Fruit fly (Drosophila melanogaster): Measurements from ENCODE around the gene Pisd.

The Pisd gene

DNA sequence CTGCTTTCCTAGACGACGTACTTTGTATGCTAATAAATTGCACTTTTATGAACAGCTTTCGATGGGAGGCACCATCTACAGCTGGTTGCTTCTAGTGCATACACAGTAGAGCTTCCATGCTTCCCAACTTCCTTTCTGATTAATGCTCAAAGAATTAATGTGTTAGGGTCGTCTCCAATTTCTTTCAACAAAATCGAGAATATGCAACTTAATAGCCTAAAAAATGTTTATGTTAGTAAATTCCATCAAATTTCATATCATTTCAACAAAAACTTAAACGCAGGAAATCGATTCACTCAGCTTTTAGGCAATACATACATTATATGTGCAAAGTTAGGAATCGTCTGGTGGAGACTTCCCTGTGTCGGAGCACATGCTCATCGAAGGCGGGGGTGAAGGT, 26.5 kb upstream of the Pisd start:
- TF ChIP-seq tj (GFP tag; optimal IDR thresholded peaks at IDR 0.05) (no peak), CG12768 (GFP tag; optimal IDR thresholded peaks at IDR 0.05) (no peak), Crg-1 (GFP tag; optimal IDR thresholded peaks at IDR 0.05) (no peak), Mnt (GFP tag; optimal IDR thresholded peaks at IDR 0.05) (no peak), cnc (optimal IDR thresholded peaks at IDR 0.05) (no peak), bab1 (GFP tag; optimal IDR thresholded peaks at IDR 0.05) (no peak), CG11617 (GFP tag; optimal IDR thresholded peaks at IDR 0.05) (no peak), Hr96 (GFP tag; optimal IDR thresholded peaks at IDR 0.05) (no peak)

DNA sequence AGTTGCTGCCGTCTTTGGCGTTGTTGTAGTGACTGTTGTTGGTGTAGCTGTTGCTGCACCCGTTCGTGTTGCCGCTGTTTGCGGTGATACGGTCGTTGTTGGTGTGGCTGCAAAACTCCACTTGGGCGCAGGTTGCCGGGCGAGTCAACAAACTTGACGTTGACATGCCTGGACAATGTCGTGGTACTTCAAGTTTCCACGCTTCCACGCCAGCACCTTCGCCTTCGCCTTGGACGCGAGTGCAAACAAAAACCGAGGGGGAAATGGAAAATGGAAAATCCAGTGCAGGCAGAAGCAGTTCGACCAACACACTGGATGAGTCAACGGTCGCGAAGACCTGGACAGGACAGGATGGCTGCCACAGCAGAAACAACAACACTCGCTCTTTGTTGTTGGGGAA, 25.9 kb upstream of the Pisd start:
- TF ChIP-seq Clk (GFP tag; optimal IDR thresholded peaks at IDR 0.05): no peak
- no peak for TF ChIP-seq cic (GFP tag; optimal IDR thresholded peaks at IDR 0.05)
- no peak for TF ChIP-seq CG11617 (GFP tag; optimal IDR thresholded peaks at IDR 0.05)
- TF ChIP-seq tj (GFP tag; optimal IDR thresholded peaks at IDR 0.05): no peak
- peak; percentile 29 for TF ChIP-seq kay (GFP tag; ENCODE audit: borderline replicate concordance)
- TF ChIP-seq CG1620 (GFP tag; optimal IDR thresholded peaks at IDR 0.05): no peak
- TF ChIP-seq CG12768 (GFP tag; optimal IDR thresholded peaks at IDR 0.05): no peak
- TF ChIP-seq CG7101 (tag; optimal IDR thresholded peaks at IDR 0.05): no peak
- TF ChIP-seq CG5204 (GFP tag; optimal IDR thresholded peaks at IDR 0.05): no peak

DNA sequence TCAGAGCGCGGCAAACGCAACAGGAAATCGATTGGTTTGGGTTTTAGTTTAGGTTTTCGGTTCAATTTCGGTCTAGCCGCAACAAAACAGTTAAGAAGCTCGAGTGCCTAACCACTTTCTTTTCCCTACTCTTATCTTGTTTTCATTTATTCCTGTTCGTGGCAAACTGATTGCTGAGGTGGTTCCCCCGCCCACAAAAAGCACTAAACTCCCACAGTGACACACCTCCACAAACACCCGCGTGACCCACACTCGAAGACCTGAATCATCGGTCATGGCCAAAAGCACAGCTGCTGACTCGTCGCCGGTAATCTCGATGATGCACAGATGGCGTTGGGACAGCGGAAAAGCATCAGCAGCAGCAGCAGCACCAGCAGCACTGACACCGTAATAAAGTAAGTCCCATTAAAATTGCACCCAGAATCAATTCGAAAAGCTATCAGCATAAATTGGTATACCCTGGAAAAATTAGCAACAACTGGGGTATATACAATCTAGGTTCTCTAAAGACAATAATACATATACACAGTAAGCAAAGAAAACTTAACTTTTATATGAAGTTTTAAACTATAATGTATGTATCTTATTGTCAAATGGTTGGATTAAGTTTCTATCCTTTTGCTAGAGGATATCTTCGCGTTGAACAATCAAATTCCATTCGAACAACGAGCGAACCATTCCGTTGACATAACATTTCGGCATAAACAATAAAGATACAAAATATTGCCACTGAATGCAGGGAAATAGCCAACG, 24.7 kb upstream of the Pisd start:
- TF ChIP-seq CG7101 (tag; optimal IDR thresholded peaks at IDR 0.05) (no peak), cic (GFP tag; optimal IDR thresholded peaks at IDR 0.05) (no peak), CG5204 (GFP tag; optimal IDR thresholded peaks at IDR 0.05) (no peak)

DNA sequence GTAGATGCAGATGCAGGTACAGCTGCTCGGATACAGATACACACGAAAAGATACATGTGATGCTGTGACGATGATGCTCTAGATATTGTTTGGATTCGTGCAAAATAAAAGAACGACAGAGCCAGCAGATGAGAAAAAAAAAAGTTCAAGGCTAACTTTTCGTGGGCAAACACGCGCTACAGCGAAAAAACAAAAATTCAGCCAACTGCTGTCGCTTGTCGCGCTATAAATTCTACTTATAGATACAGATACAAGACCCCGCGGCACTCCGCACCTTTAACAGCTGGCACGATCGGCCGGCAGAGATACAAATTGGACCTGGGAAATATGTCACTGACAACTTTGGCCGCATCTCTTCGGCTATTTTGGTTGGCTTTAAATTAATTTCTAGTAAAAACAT, 24.1 kb upstream of the Pisd start:
- no peak for TF ChIP-seq cnc (optimal IDR thresholded peaks at IDR 0.05)
- no peak for TF ChIP-seq CG14711 (tag; optimal IDR thresholded peaks at IDR 0.05)
- TF ChIP-seq CG5204 (GFP tag; optimal IDR thresholded peaks at IDR 0.05): no peak
- TF ChIP-seq cic (GFP tag; optimal IDR thresholded peaks at IDR 0.05): no peak
- no peak for TF ChIP-seq pad (GFP tag; optimal IDR thresholded peaks at IDR 0.05)
- peak; percentile 27 for TF ChIP-seq CG11617 (GFP tag; optimal IDR thresholded peaks at IDR 0.05)
- TF ChIP-seq bab1 (GFP tag; optimal IDR thresholded peaks at IDR 0.05): no peak
- TF ChIP-seq CG12768 (GFP tag; optimal IDR thresholded peaks at IDR 0.05): peak; percentile 14
- TF ChIP-seq Crg-1 (GFP tag; optimal IDR thresholded peaks at IDR 0.05): no peak
- peak; percentile 40 for TF ChIP-seq Mnt (GFP tag; optimal IDR thresholded peaks at IDR 0.05)
- no peak for TF ChIP-seq Hr96 (GFP tag; optimal IDR thresholded peaks at IDR 0.05)
- no peak for TF ChIP-seq ovo (GFP tag; optimal IDR thresholded peaks at IDR 0.05)

DNA sequence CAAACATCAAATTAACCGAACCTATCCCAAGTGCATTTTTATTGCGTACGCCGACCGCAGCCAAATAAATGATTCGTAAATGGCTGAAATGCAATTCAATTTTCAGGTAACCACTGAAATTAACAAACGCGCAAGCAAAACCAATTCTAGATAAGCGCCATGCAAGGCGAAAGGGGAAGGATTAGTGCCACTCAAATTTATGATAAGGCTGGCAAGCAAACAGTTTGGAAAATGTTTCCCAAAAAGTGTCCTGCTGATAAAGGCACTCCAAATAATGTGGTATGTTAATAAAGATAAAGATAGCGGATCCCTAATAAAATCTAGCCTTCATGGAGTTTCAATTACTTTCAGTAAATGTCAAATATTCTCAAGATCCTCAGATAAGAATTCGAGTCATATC, 23.4 kb upstream of the Pisd start:
- no peak for TF ChIP-seq CG7045 (GFP tag; optimal IDR thresholded peaks at IDR 0.05)
- no peak for TF ChIP-seq CG11617 (GFP tag; optimal IDR thresholded peaks at IDR 0.05)
- no peak for TF ChIP-seq CG5204 (GFP tag; optimal IDR thresholded peaks at IDR 0.05)
- no peak for TF ChIP-seq cnc (optimal IDR thresholded peaks at IDR 0.05)
- TF ChIP-seq toe (GFP tag; optimal IDR thresholded peaks at IDR 0.05): no peak
- no peak for TF ChIP-seq ovo (GFP tag; optimal IDR thresholded peaks at IDR 0.05)
- TF ChIP-seq Crg-1 (GFP tag; optimal IDR thresholded peaks at IDR 0.05): no peak
- no peak for TF ChIP-seq CG33017 (tag; optimal IDR thresholded peaks at IDR 0.05)
- no peak for TF ChIP-seq kay (GFP tag; ENCODE audit: borderline replicate concordance)
- TF ChIP-seq CG14711 (tag; optimal IDR thresholded peaks at IDR 0.05): no peak
- TF ChIP-seq CG1620 (GFP tag; optimal IDR thresholded peaks at IDR 0.05): no peak

DNA sequence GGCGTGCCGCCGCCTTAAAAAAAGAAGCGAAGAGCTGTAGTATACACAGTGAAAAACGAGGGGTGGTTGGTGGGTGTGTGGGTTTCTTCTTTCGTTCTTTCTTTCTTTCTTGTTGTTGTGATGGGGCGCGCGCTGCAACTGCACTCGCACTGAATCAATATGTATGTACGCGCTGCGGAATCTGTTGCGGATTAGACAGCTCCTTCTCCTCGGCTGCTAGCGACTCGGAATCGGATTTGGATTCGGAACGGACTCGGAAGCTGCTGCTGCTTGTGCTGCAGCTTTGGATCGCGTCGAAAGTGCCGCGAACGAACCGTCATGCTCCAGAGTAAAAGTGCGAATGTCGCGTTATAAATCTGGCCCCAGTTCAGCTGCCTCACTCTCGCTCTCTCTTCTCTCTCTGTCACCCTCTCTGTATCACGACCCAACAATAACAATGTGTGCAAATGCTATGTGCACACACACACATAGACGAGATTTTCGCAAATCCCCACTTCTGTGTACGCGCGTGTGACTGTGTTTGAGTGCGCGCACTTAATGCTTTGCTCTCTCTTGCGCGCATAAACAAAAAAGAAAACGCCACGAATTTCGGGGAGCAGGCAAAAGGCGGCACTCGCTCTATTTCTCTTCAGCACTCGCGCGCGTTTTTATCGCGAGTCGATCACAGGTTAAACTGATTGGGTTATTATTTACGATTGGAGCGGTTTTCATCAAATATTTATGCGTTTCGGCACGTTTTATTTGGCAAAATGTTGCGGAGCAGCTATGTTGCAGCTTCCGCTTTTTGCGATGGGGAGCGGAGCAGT, 19.4 kb upstream of the Pisd start:
- TF ChIP-seq CG33017 (tag; optimal IDR thresholded peaks at IDR 0.05) (peak; percentile 15), cnc (optimal IDR thresholded peaks at IDR 0.05) (no peak), CG1620 (GFP tag; optimal IDR thresholded peaks at IDR 0.05) (peak; percentile 3), Clk (GFP tag; optimal IDR thresholded peaks at IDR 0.05) (no peak), CG7101 (tag; optimal IDR thresholded peaks at IDR 0.05) (peak; percentile 31), CG5204 (GFP tag; optimal IDR thresholded peaks at IDR 0.05) (no peak), CG11617 (GFP tag; optimal IDR thresholded peaks at IDR 0.05) (no peak), pad (GFP tag; optimal IDR thresholded peaks at IDR 0.05) (peak; percentile 57), tj (GFP tag; optimal IDR thresholded peaks at IDR 0.05) (peak; percentile 79), CG12768 (GFP tag; optimal IDR thresholded peaks at IDR 0.05) (peak; percentile 75), cic (GFP tag; optimal IDR thresholded peaks at IDR 0.05) (peak; percentile 56), CG7045 (GFP tag; optimal IDR thresholded peaks at IDR 0.05) (peak; percentile 47), bab1 (GFP tag; optimal IDR thresholded peaks at IDR 0.05) (peak; percentile 20), kay (GFP tag; ENCODE audit: borderline replicate concordance) (no peak), Mnt (GFP tag; optimal IDR thresholded peaks at IDR 0.05) (peak; percentile 69), Crg-1 (GFP tag; optimal IDR thresholded peaks at IDR 0.05) (peak; percentile 7)

Measured in whole organism, adult.